Fruit fly (Drosophila melanogaster) whole organism, wandering third instar larva: Measurements from ENCODE around the gene CG11656.
A peak's percentile ranks its signal among the peaks of the same experiment; 100 is the strongest.

Experiments used
- Abd-B ChIP-seq: fragments of >200 bp; optimal IDR thresholded peaks from 2 replicates; lab custom pipeline; 2017; ENCODE audit warnings: missing biosample characterization, missing genetic modification characterization
- CrebA ChIP-seq: fragments of 200-800 bp; sonication (Bioruptor generic); optimal IDR thresholded peaks from 2 replicates; lab custom pipeline; 2016; ENCODE audit warnings: missing biosample characterization, mild to moderate bottlenecking, missing genetic modification characterization, borderline replicate concordance
- Dfd ChIP-seq: fragments of >200 bp; optimal IDR thresholded peaks from 2 replicates; lab custom pipeline; 2017; ENCODE audit warnings: missing biosample characterization, missing genetic modification characterization
- Dif ChIP-seq: fragments of 200-275, 200-300 bp; sonication (Bioruptor generic); optimal IDR thresholded peaks from 2 replicates; lab custom pipeline; 2018; ENCODE audit warnings: missing biosample characterization, missing genetic modification characterization; ENCODE audit not compliant: partially characterized antibody
- GATAd ChIP-seq: sonication (Bioruptor generic); optimal IDR thresholded peaks from 2 replicates; lab custom pipeline; 2016; ENCODE audit warnings: missing biosample characterization, missing genetic modification characterization
- Hr78 ChIP-seq: fragments of >200 bp; optimal IDR thresholded peaks from 2 replicates; lab custom pipeline; 2017; ENCODE audit warnings: missing biosample characterization, missing genetic modification characterization

DNA sequence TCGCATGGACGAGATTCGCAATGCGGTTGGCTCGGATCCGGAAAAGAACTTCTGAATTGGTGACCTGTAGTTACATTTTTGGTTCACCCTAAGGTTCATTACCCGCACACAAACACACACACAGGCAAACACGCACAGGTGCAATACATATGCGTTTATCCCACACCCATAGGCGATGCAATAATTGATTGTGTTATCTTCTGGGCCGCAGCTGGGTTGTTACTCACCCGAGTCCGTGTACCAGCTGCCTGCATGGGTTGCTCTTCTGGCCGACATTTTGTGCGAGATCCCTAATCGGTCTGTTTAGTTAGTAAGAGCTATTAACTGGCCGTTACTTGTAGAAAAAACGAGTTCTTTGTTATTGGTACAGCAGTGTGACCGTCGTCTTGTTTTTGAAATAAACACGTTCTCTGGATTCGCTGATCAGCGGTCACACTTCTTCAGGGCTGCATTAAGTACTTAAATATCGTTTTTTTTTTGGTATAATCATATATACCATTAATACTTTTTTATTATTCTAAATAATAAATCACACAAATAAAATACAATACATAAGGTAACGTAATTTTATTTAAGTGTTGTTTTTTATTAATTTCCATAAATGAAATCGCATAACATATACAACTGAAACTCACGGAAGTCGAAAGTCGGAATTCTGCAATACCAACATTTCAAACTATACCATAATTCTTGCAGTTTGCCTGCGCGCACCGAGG is 1.4 kb downstream of the CG11656 start, which contains the start of gene CG8031:
- no peak for TF ChIP-seq Abd-B
- no peak for TF ChIP-seq Dfd (GFP tag; lab: Kevin White, UChicago)
- no peak for TF ChIP-seq CrebA (GFP tag; lab: Kevin White, UChicago)
- TF ChIP-seq Hr78: no peak
- peak; percentile 4 for TF ChIP-seq Dif (GFP tag; lab: Kevin White, UChicago)
- TF ChIP-seq GATAd: no peak
